Fruit fly (Drosophila melanogaster) whole organism, wandering third instar larva: Measurements from ENCODE around the gene neo.

ENCODE experiments used
- Abd-B ChIP-seq: fragments of >200 bp; optimal IDR thresholded peaks from 2 replicates; lab custom pipeline; 2017; ENCODE audit warnings: missing biosample characterization, missing genetic modification characterization
- CG32264 ChIP-seq: fragments of 200-800 bp; sonication (Bioruptor generic); optimal IDR thresholded peaks from 2 replicates; lab custom pipeline; 2016; ENCODE audit warnings: missing biosample characterization, missing genetic modification characterization
- Dif ChIP-seq: fragments of 200-275, 200-300 bp; sonication (Bioruptor generic); optimal IDR thresholded peaks from 2 replicates; lab custom pipeline; 2018; ENCODE audit warnings: missing biosample characterization, missing genetic modification characterization; ENCODE audit not compliant: partially characterized antibody
- Hr83 ChIP-seq: fragments of 200-300 bp; sonication (Bioruptor generic); optimal IDR thresholded peaks from 2 replicates; lab custom pipeline; 2016; ENCODE audit warnings: missing biosample characterization, mild to moderate bottlenecking, missing genetic modification characterization, moderate library complexity; ENCODE audit not compliant: poor library complexity, severe bottlenecking
- br ChIP-seq: fragments of 200-800 bp; sonication (Bioruptor generic); optimal IDR thresholded peaks from 2 replicates; lab custom pipeline; 2016; ENCODE audit warnings: missing biosample characterization, missing genetic modification characterization
- dl ChIP-seq, 2 experiments: fragments of 175-275, 200-275 bp in 1 of 2; fragments of 200-275 bp in 1 of 2; sonication (Bioruptor generic); optimal IDR thresholded peaks; lab custom pipeline; 2018; ENCODE audit warnings: mild to moderate bottlenecking in 2 of 2, missing biosample characterization in 2 of 2, missing genetic modification characterization in 2 of 2, moderate library complexity in 2 of 2; ENCODE audit not compliant: partially characterized antibody in 2 of 2, insufficient read depth in 1 of 2
- h ChIP-seq: fragments of 200-800 bp; sonication (Bioruptor generic); optimal IDR thresholded peaks from 3 replicates; lab custom pipeline; 2016; ENCODE audit warnings: missing biosample characterization, mild to moderate bottlenecking, missing genetic modification characterization
- jim ChIP-seq: fragments of 175-275, 200-325 bp; sonication (Bioruptor generic); optimal IDR thresholded peaks from 2 replicates; lab custom pipeline; 2016; ENCODE audit warnings: missing biosample characterization, mild to moderate bottlenecking, missing genetic modification characterization
- lola ChIP-seq: fragments of >200 bp; optimal IDR thresholded peaks from 2 replicates; lab custom pipeline; 2017; ENCODE audit warnings: missing biosample characterization, missing genetic modification characterization
- pan ChIP-seq: fragments of >200 bp; optimal IDR thresholded peaks from 2 replicates; lab custom pipeline; 2017
- usp ChIP-seq: fragments of >200 bp; optimal IDR thresholded peaks from 2 replicates; lab custom pipeline; 2017; ENCODE audit warnings: missing biosample characterization, missing genetic modification characterization

- TF ChIP-seq Hr83 (GFP tag; lab: Kevin White, UChicago) (peak; percentile 62), lola (GFP tag; lab: Kevin White, UChicago) (no peak), Abd-B (GFP tag; lab: Kevin White, UChicago) (no peak), br (GFP tag; lab: Kevin White, UChicago) (no peak), h (GFP tag; lab: Kevin White, UChicago) (peak; percentile 10), pan (lab: Kevin White, UChicago) (no peak), CG32264 (GFP tag; lab: Kevin White, UChicago) (peak; percentile 49), jim (GFP tag; lab: Kevin White, UChicago) (peak; percentile 54), Dif (GFP tag; lab: Kevin White, UChicago) (peak; percentile 100), usp (GFP tag; lab: Kevin White, UChicago) (no peak), dl (GFP tag; optimal IDR thresholded peaks at IDR 0.05; lab: Kevin White, UChicago; ENCODE audit: insufficient read depth in 1 of 2, partially characterized antibody in 2 of 2) (peak; percentile 98 to 99)
These were observed 44.4 kb upstream of the neo start for dm6 chr3R:29774360-29775193.
